Worm (Caenorhabditis elegans) whole organism, early embryonic: ENCODE results near the gene Y69A2AR.12.

Experiments
- B0310.2 ChIP-seq: sonication (generic microtip); optimal IDR thresholded peaks from 2 replicates; lab custom pipeline; 2016; ENCODE audit warnings: mild to moderate bottlenecking, missing genetic modification characterization, missing compliant biosample characterization
- F13C5.2 ChIP-seq: sonication (generic microtip); optimal IDR thresholded peaks from 2 replicates; lab custom pipeline; 2017; ENCODE audit warnings: mild to moderate bottlenecking, missing genetic modification characterization, inconsistent platforms, missing compliant biosample characterization
- ama-1 ChIP-seq: fragments of 150-350 bp; optimal IDR thresholded peaks from 2 replicates; lab custom pipeline; 2014
- ceh-13 ChIP-seq: fragments of 200-800 bp; sonication (Bioruptor generic); optimal IDR thresholded peaks from 2 replicates; lab custom pipeline; 2018; ENCODE audit warnings: mild to moderate bottlenecking, missing genetic modification characterization, missing compliant biosample characterization
- ceh-36 ChIP-seq: sonication (generic microtip); optimal IDR thresholded peaks from 2 replicates; lab custom pipeline; 2016; ENCODE audit warnings: missing genetic modification characterization, inconsistent platforms, missing compliant biosample characterization
- flt-1 ChIP-seq: fragments of 200-800 bp; sonication (Bioruptor generic); IDR thresholded peaks from 2 replicates; pipeline ENCODE4 v1.3.6; 2022; ENCODE audit warnings: missing genetic modification characterization, missing compliant biosample characterization
- hmbx-1 ChIP-seq: sonication (generic microtip); optimal IDR thresholded peaks from 2 replicates; lab custom pipeline; 2016; ENCODE audit warnings: mild to moderate bottlenecking, missing genetic modification characterization, missing compliant biosample characterization
- hmg-4 ChIP-seq: fragments of 200-800 bp; sonication (Bioruptor generic); optimal IDR thresholded peaks from 2 replicates; lab custom pipeline; 2018; ENCODE audit warnings: mild to moderate bottlenecking, missing genetic modification characterization, missing compliant biosample characterization
- hnd-1 ChIP-seq: sonication (generic microtip); optimal IDR thresholded peaks from 2 replicates; lab custom pipeline; 2016; ENCODE audit warnings: missing genetic modification characterization, missing compliant biosample characterization
- pes-1 ChIP-seq: fragments of 200-800 bp; sonication (Bioruptor generic); IDR thresholded peaks from 2 replicates; pipeline ENCODE4 v1.3.6; 2022; ENCODE audit warnings: missing genetic modification reagents, missing genetic modification characterization, missing compliant biosample characterization
- sea-1 ChIP-seq: fragments of 200-800 bp; sonication (Bioruptor generic); conservative IDR thresholded peaks from 2 replicates; pipeline ENCODE4 v1.3.6; 2022; ENCODE audit warnings: missing genetic modification characterization, missing compliant biosample characterization
- tbx-11 ChIP-seq: fragments of 200-800 bp; sonication (Bioruptor generic); IDR thresholded peaks from 2 replicates; pipeline ENCODE4 v1.3.6; 2022; ENCODE audit warnings: missing genetic modification characterization, missing compliant biosample characterization
- tbx-37 ChIP-seq: fragments of 200-800 bp; sonication (Bioruptor generic); conservative IDR thresholded peaks from 2 replicates; pipeline ENCODE4 v1.3.6; 2022; ENCODE audit warnings: missing genetic modification reagents, missing genetic modification characterization, missing compliant biosample characterization
- tra-4 ChIP-seq: sonication (generic microtip); optimal IDR thresholded peaks from 2 replicates; lab custom pipeline; 2017; ENCODE audit warnings: missing genetic modification characterization, missing compliant biosample characterization

DNA sequence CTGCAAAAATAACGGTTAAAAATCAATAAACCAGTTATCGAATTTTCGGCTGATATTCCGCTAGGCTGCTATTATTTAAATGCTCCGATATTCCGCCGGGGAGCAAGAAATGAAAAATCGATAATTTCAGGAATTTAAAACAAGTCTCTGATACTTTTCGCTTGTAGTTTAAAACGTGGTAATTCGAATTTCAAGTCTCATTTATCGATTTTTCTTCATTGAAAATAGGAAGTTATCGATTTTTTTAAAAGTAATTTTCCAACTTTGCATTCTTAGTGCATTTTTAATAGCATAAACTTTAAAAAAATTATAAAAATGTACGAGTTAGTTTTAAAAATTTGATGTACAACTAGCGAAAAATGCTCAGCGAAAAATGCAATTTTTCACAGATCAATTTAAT lies 16.1 kb upstream of the Y69A2AR.12 start:
- TF ChIP-seq sea-1 (GFP tag; lab: Robert Waterston, UW) (no peak), ama-1 (lab: Kevin White, UChicago) (no peak), pes-1 (GFP tag; lab: Robert Waterston, UW) (no peak), B0310.2 (tag; lab: Kevin White, UChicago) (no peak), flt-1 (GFP tag; lab: Robert Waterston, UW) (no peak), tbx-37 (GFP tag; lab: Robert Waterston, UW) (no peak), hmbx-1 (tag; lab: Kevin White, UChicago) (no peak), tbx-11 (GFP tag; lab: Robert Waterston, UW) (no peak), tra-4 (tag; lab: Kevin White, UChicago) (no peak), hmg-4 (GFP tag; lab: Kevin White, UChicago) (no peak), ceh-36 (tag; lab: Kevin White, UChicago) (no peak), F13C5.2 (tag; lab: Kevin White, UChicago) (no peak), hnd-1 (tag; lab: Kevin White, UChicago) (no peak), ceh-13 (GFP tag; lab: Kevin White, UChicago) (no peak)
